Worm (Caenorhabditis elegans) whole organism, early embryonic: Measurements from ENCODE around the gene mif-1.

Experiments
- F13C5.2 ChIP-seq: sonication (generic microtip); optimal IDR thresholded peaks from 2 replicates; lab custom pipeline; 2017; ENCODE audit warnings: mild to moderate bottlenecking, missing genetic modification characterization, inconsistent platforms, missing compliant biosample characterization
- ama-1 ChIP-seq: fragments of 150-350 bp; optimal IDR thresholded peaks from 2 replicates; lab custom pipeline; 2014
- ceh-13 ChIP-seq: fragments of 200-800 bp; sonication (Bioruptor generic); optimal IDR thresholded peaks from 2 replicates; lab custom pipeline; 2018; ENCODE audit warnings: mild to moderate bottlenecking, missing genetic modification characterization, missing compliant biosample characterization
- ets-7 ChIP-seq: sonication (generic microtip); optimal IDR thresholded peaks from 2 replicates; lab custom pipeline; 2016; ENCODE audit warnings: missing genotype, missing genetic modification characterization, missing compliant biosample characterization
- hmbx-1 ChIP-seq: sonication (generic microtip); optimal IDR thresholded peaks from 2 replicates; lab custom pipeline; 2016; ENCODE audit warnings: mild to moderate bottlenecking, missing genetic modification characterization, missing compliant biosample characterization
- hmg-4 ChIP-seq: fragments of 200-800 bp; sonication (Bioruptor generic); optimal IDR thresholded peaks from 2 replicates; lab custom pipeline; 2018; ENCODE audit warnings: mild to moderate bottlenecking, missing genetic modification characterization, missing compliant biosample characterization
- pes-1 ChIP-seq: fragments of 200-800 bp; sonication (Bioruptor generic); IDR thresholded peaks from 2 replicates; pipeline ENCODE4 v1.3.6; 2022; ENCODE audit warnings: missing genetic modification reagents, missing genetic modification characterization, missing compliant biosample characterization
- scrt-1 ChIP-seq: fragments of 200-800 bp; sonication (Bioruptor generic); IDR thresholded peaks from 2 replicates; pipeline ENCODE4 v1.3.6; 2022; ENCODE audit warnings: missing genetic modification characterization, missing compliant biosample characterization
- sea-1 ChIP-seq: fragments of 200-800 bp; sonication (Bioruptor generic); conservative IDR thresholded peaks from 2 replicates; pipeline ENCODE4 v1.3.6; 2022; ENCODE audit warnings: missing genetic modification characterization, missing compliant biosample characterization
- tbx-11 ChIP-seq: fragments of 200-800 bp; sonication (Bioruptor generic); IDR thresholded peaks from 2 replicates; pipeline ENCODE4 v1.3.6; 2022; ENCODE audit warnings: missing genetic modification characterization, missing compliant biosample characterization
- tbx-37 ChIP-seq: fragments of 200-800 bp; sonication (Bioruptor generic); conservative IDR thresholded peaks from 2 replicates; pipeline ENCODE4 v1.3.6; 2022; ENCODE audit warnings: missing genetic modification reagents, missing genetic modification characterization, missing compliant biosample characterization
- tra-4 ChIP-seq: sonication (generic microtip); optimal IDR thresholded peaks from 2 replicates; lab custom pipeline; 2017; ENCODE audit warnings: missing genetic modification characterization, missing compliant biosample characterization

DNA sequence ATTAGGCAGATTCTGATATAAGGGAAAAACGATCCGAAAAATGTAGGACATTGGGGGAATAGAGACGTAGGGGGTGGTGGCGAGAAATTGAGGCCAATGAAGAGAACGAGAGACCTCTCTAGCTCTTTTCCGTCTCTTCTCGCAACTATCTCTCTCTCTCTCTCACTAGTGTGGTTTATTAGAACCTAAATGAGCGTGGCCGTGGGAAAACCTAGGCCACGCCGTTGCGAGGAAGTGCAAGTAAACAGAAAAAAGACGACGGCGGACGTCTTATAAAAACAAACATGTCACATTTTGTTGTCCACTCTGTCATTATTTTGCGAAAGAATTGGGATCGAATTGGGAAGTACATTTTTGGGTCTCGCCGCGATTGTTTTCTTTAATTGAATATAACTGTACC is 22.1 kb downstream of the mif-1 start:
- no peak for TF ChIP-seq ama-1
- TF ChIP-seq sea-1 (GFP tag; lab: Robert Waterston, UW): no peak
- peak; percentile 43; the same call in 1 of the 2 replicates for TF ChIP-seq pes-1 (GFP tag; lab: Robert Waterston, UW)
- TF ChIP-seq F13C5.2 (tag; lab: Kevin White, UChicago): peak; percentile 55
- no peak for TF ChIP-seq tra-4
- no peak for TF ChIP-seq ets-7 (tag; lab: Kevin White, UChicago)
- TF ChIP-seq scrt-1 (GFP tag; lab: Robert Waterston, UW): no peak
- TF ChIP-seq hmbx-1 (tag; lab: Kevin White, UChicago): no peak
- peak; percentile 51 for TF ChIP-seq tbx-37
- TF ChIP-seq tbx-11 (GFP tag; lab: Robert Waterston, UW): no peak
- TF ChIP-seq ceh-13 (GFP tag; lab: Kevin White, UChicago): no peak
- peak; percentile 72 for TF ChIP-seq hmg-4
